Worm (Caenorhabditis elegans): Measurements from ENCODE around the gene C41H7.2.

Gene C41H7.2

DNA sequence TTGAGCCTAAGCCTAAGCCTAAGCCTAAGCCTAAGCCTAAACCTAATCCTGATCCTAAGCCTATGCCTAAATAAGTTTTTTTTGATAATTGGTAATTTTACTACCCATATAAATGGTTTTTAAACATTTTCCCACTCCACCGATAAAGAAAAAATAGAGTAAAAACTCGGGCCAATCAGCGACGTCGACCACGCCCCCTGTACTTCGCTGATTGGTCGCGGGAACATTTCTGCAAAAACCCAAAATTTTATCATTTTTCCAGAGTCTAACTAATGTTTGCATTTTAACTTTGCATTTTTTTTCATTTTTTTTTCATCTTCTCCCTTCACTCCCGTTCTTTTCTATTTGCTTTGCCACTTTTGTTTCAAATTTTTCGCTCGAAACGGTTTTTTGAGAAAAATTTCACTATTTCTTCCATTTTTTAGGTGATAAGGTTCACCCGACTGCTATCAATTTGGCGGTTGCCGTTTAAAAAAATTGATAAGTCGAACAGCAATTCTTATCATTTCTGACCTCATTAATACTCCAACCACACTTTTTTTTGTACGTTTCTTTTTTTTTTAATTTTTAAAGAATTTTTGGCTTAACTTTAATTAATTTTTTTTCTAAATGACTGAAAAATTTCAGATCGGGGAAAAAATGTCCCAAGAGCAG is at the start of gene C41H7.2:
TSS of gene C41H7.2 (plus strand) at position 622 of the 654 bp plus-strand sequence.
- TF ChIP-seq aly-2 (tag; optimal IDR thresholded peaks at IDR 0.05) (no peak), lin-35 (GFP tag; optimal IDR thresholded peaks at IDR 0.05) (no peak), tlp-1 (tag; optimal IDR thresholded peaks at IDR 0.05) (peak; percentile 40), elt-2 (tag; optimal IDR thresholded peaks at IDR 0.05) (peak; percentile 78), lin-13 (GFP tag; optimal IDR thresholded peaks at IDR 0.05) (no peak)

ce11 chrII:2965215-2965998 is 49.2 kb upstream of the C41H7.2 start:
- TF ChIP-seq vab-15 (tag; optimal IDR thresholded peaks at IDR 0.05) (no peak), hpl-2 (GFP tag; optimal IDR thresholded peaks at IDR 0.05) (no peak), nhr-19 (GFP tag; conservative IDR thresholded peaks at IDR 0.05) (no peak), dsc-1 (tag; optimal IDR thresholded peaks at IDR 0.05) (peak; percentile 95), tbx-2 (tag; optimal IDR thresholded peaks at IDR 0.05) (no peak), pax-3 (tag; optimal IDR thresholded peaks at IDR 0.05) (no peak), mdl-1 (tag; optimal IDR thresholded peaks at IDR 0.05) (no peak), ztf-11 (tag; optimal IDR thresholded peaks at IDR 0.05) (no peak), fkh-8 (tag; optimal IDR thresholded peaks at IDR 0.05) (peak; percentile 22), nhr-85 (tag) (no peak), mef-2 (tag; optimal IDR thresholded peaks at IDR 0.05) (no peak), ceh-88 (GFP tag; IDR thresholded peaks at IDR 0.05) (no peak), efl-3 (GFP tag; optimal IDR thresholded peaks at IDR 0.05) (no peak), ama-1 (optimal IDR thresholded peaks at IDR 0.05) (no peak), xbp-1 (tag; optimal IDR thresholded peaks at IDR 0.05) (no peak), swsn-7 (tag; optimal IDR thresholded peaks at IDR 0.05) (no peak), aly-2 (tag; optimal IDR thresholded peaks at IDR 0.05) (no peak), unc-30 (tag; optimal IDR thresholded peaks at IDR 0.05) (no peak), nhr-47 (tag; optimal IDR thresholded peaks at IDR 0.05) (peak; percentile 23), rnt-1 (tag; optimal IDR thresholded peaks at IDR 0.05) (no peak)

DNA sequence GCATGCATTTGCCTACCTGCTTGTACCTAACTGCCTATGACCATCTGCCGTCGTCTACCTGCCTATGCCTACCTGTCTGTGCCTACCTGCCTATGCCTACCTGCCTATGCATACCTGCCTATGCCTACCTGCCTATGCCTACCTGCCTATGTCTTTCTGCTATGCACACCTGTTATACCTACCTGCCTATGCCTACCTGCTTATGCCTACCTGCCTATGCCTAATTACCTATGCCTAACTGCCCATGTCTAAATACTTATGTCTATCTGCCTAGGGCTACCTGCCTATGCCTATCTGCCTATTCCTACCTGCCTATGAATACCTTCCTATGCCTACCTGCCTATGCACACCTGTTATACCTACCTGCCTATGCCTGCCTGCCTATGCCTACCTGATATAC is 48.3 kb upstream of the C41H7.2 start:
- TF ChIP-seq irx-1 (tag; optimal IDR thresholded peaks at IDR 0.05) (no peak), vab-15 (tag; optimal IDR thresholded peaks at IDR 0.05) (no peak), elt-3 (tag; optimal IDR thresholded peaks at IDR 0.05) (no peak), blmp-1 (tag; optimal IDR thresholded peaks at IDR 0.05) (no peak), egl-13 (tag; optimal IDR thresholded peaks at IDR 0.05) (no peak), mdl-1 (tag; optimal IDR thresholded peaks at IDR 0.05) (no peak), nhr-77 (tag; optimal IDR thresholded peaks at IDR 0.05) (no peak), ceh-90 (tag; optimal IDR thresholded peaks at IDR 0.05) (no peak), nhr-90 (tag; optimal IDR thresholded peaks at IDR 0.05; ENCODE audit: poor library complexity) (no peak), egl-27 (tag; optimal IDR thresholded peaks at IDR 0.05) (no peak), pax-3 (tag; optimal IDR thresholded peaks at IDR 0.05) (no peak)

DNA sequence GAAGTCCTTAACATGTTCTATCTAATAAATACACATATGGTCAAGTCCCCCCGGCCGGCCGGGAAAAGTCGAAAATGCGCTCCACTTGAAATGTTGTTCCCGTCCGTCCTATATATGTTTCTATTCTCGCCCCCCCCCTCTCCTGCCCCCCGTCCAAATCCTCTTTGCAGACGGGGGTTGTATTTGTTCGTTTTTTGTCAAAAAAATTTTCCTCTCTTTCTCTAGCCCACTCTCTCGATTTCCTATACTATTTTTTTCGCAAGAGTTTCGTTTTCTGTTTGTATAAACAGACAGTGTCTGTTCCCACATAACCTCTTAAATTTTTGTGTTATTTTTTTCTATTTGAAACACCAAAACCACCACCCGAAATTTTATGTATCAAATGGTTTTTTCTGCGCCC is 47.6 kb upstream of the C41H7.2 start:
- TF ChIP-seq swsn-7 (tag; optimal IDR thresholded peaks at IDR 0.05) (peak; percentile 25), grh-1 (GFP tag; IDR thresholded peaks at IDR 0.05) (0 out of 2 replicates have a peak, but pooled peaks have one; percentile 24), tlp-1 (tag; optimal IDR thresholded peaks at IDR 0.05) (no peak), efl-1 (optimal IDR thresholded peaks at IDR 0.05) (peak; percentile 6 to 23), efl-1 (GFP tag; optimal IDR thresholded peaks at IDR 0.05 in 1 of 2) (peak in 1 of 2 experiments; percentile 88), unc-86 (tag; optimal IDR thresholded peaks at IDR 0.05) (no peak), nhr-71 (tag; optimal IDR thresholded peaks at IDR 0.05) (peak; percentile 31), tbx-2 (tag; optimal IDR thresholded peaks at IDR 0.05) (peak; percentile 37), lin-14 (GFP tag; optimal IDR thresholded peaks at IDR 0.05) (peak; percentile 67), nhr-85 (tag) (peak; percentile 68), nhr-77 (tag; optimal IDR thresholded peaks at IDR 0.05) (peak; percentile 31), nhr-20 (tag; optimal IDR thresholded peaks at IDR 0.05) (peak; percentile 37), mdl-1 (tag; optimal IDR thresholded peaks at IDR 0.05) (no peak), snu-23 (GFP tag; optimal IDR thresholded peaks at IDR 0.05) (peak; percentile 7), blmp-1 (tag; optimal IDR thresholded peaks at IDR 0.05) (peak; percentile 8), lsy-2 (tag; optimal IDR thresholded peaks at IDR 0.05) (peak; percentile 8 to 20), aly-2 (tag; optimal IDR thresholded peaks at IDR 0.05) (no peak), nhr-237 (tag; optimal IDR thresholded peaks at IDR 0.05) (no peak), nhr-19 (GFP tag; conservative IDR thresholded peaks at IDR 0.05) (peak; percentile 31), nhr-47 (tag; optimal IDR thresholded peaks at IDR 0.05) (peak; percentile 1), sox-4 (tag; optimal IDR thresholded peaks at IDR 0.05) (no peak)

Measured in whole organism, L1 larva.